Fruit fly (Drosophila melanogaster): ENCODE data around the gene mab-21.

Gene mab-21

dm6 chrX:5968094-5968723 is 44.8 kb downstream of the mab-21 start (continued):
- TF ChIP-seq CG17802 (tag; optimal IDR thresholded peaks at IDR 0.05) = no peak
- TF ChIP-seq sqz (GFP tag; optimal IDR thresholded peaks at IDR 0.05) = no peak
- no peak for TF ChIP-seq CG10147 (GFP tag; optimal IDR thresholded peaks at IDR 0.05)
- no peak for TF ChIP-seq peb (GFP tag; IDR thresholded peaks at IDR 0.05)
- TF ChIP-seq HmgD (GFP tag; optimal IDR thresholded peaks at IDR 0.05) = no peak
- no peak for TF ChIP-seq CG17359 (tag; optimal IDR thresholded peaks at IDR 0.05)
- TF ChIP-seq CG18764 (GFP tag; optimal IDR thresholded peaks at IDR 0.05) = no peak
- no peak for TF ChIP-seq br (optimal IDR thresholded peaks at IDR 0.05)
- peak; percentile 38; the same call in 1 of the 2 replicates for TF ChIP-seq lmd (GFP tag; IDR thresholded peaks at IDR 0.05)
- TF ChIP-seq dmrt11E (tag; optimal IDR thresholded peaks at IDR 0.05) = peak; percentile 53
- no peak for TF ChIP-seq gcm (GFP tag; optimal IDR thresholded peaks at IDR 0.05)
- no peak for TF ChIP-seq mam (GFP tag; optimal IDR thresholded peaks at IDR 0.05)
- no peak for TF ChIP-seq Tbp (GFP tag; optimal IDR thresholded peaks at IDR 0.05)
- TF ChIP-seq Vsx1 (GFP tag; optimal IDR thresholded peaks at IDR 0.05) = no peak
- TF ChIP-seq jigr1 (GFP tag; IDR thresholded peaks at IDR 0.05) = 0 out of 3 replicates have a peak, but pooled peaks have one; percentile 16
- no peak for TF ChIP-seq jing (GFP tag; optimal IDR thresholded peaks at IDR 0.05)
- peak; percentile 14 for TF ChIP-seq CG12219 (GFP tag; optimal IDR thresholded peaks at IDR 0.05)
- TF ChIP-seq CG14050 (GFP tag; IDR thresholded peaks at IDR 0.05) = peak; percentile 14; the same call in 1 of the 3 replicates
- no peak for TF ChIP-seq CG4424 (GFP tag; optimal IDR thresholded peaks at IDR 0.05)
- TF ChIP-seq p53 (GFP tag; optimal IDR thresholded peaks at IDR 0.05) = no peak
- TF ChIP-seq CG14667 (GFP tag; IDR thresholded peaks at IDR 0.05) = no peak
- TF ChIP-seq Dip2 (GFP tag; IDR thresholded peaks at IDR 0.05) = no peak
- TF ChIP-seq Kr (GFP tag; optimal IDR thresholded peaks at IDR 0.05) = no peak
- TF ChIP-seq CG10431 (GFP tag; optimal IDR thresholded peaks at IDR 0.05) = no peak
- TF ChIP-seq tap (tag; optimal IDR thresholded peaks at IDR 0.05) = no peak
- no peak for TF ChIP-seq D (optimal IDR thresholded peaks at IDR 0.05)
- peak; percentile 40 for TF ChIP-seq D (GFP tag; optimal IDR thresholded peaks at IDR 0.05)
- no peak for TF ChIP-seq CG14014 (GFP tag; IDR thresholded peaks at IDR 0.05)
- no peak for TF ChIP-seq CG10565 (GFP tag; optimal IDR thresholded peaks at IDR 0.05)
- no peak for TF ChIP-seq Atf-2 (GFP tag; optimal IDR thresholded peaks at IDR 0.05)
- TF ChIP-seq CTCF (GFP tag; optimal IDR thresholded peaks at IDR 0.05) = no peak
- no peak for TF ChIP-seq CG3281 (GFP tag; optimal IDR thresholded peaks at IDR 0.05)
- TF ChIP-seq CG13123 (GFP tag; optimal IDR thresholded peaks at IDR 0.05) = no peak
- no peak for TF ChIP-seq ham (GFP tag; IDR thresholded peaks at IDR 0.05)
- no peak for TF ChIP-seq dati (GFP tag; IDR thresholded peaks at IDR 0.05)
- no peak for TF ChIP-seq CoRest (tag; optimal IDR thresholded peaks at IDR 0.05)
- peak in 1 of 2 experiments; percentile 5 for TF ChIP-seq Hr51 (GFP tag; optimal IDR thresholded peaks at IDR 0.05)
- TF ChIP-seq prd (optimal IDR thresholded peaks at IDR 0.05) = no peak
- TF ChIP-seq prd (GFP tag; IDR thresholded peaks at IDR 0.05) = peak; percentile 72; the same call in 2 of the 3 replicates
- no peak for TF ChIP-seq CG15011 (GFP tag; optimal IDR thresholded peaks at IDR 0.05)
- no peak for TF ChIP-seq CrebB (tag; optimal IDR thresholded peaks at IDR 0.05)
- no peak for TF ChIP-seq Side (GFP tag; optimal IDR thresholded peaks at IDR 0.05)
- no peak for TF ChIP-seq zfh2 (GFP tag; optimal IDR thresholded peaks at IDR 0.05)
- no peak for TF ChIP-seq Sin3A (optimal IDR thresholded peaks at IDR 0.05)
- TF ChIP-seq tup (GFP tag; optimal IDR thresholded peaks at IDR 0.05) = no peak
- no peak for TF ChIP-seq CG3847 (GFP tag; IDR thresholded peaks at IDR 0.05)
- TF ChIP-seq Taf1 (GFP tag; IDR thresholded peaks at IDR 0.05) = no peak
- no peak for TF ChIP-seq CG10654 (GFP tag; optimal IDR thresholded peaks at IDR 0.05)
- no peak for TF ChIP-seq oc (tag; optimal IDR thresholded peaks at IDR 0.05)
- no peak for TF ChIP-seq yki (optimal IDR thresholded peaks at IDR 0.05)
- no peak for TF ChIP-seq sna (GFP tag; IDR thresholded peaks at IDR 0.05; ENCODE audit: partially characterized antibody)
- peak; percentile 25 for TF ChIP-seq jumu (GFP tag; optimal IDR thresholded peaks at IDR 0.05)
- no peak for TF ChIP-seq ap (GFP tag; IDR thresholded peaks at IDR 0.05)
- peak; percentile 20 for TF ChIP-seq CG30403 (GFP tag; optimal IDR thresholded peaks at IDR 0.05)
